Fruit fly (Drosophila melanogaster) whole organism, embryonic: ENCODE data around the gene Alp13.
A peak's percentile ranks its signal among the peaks of the same experiment; 100 is the strongest.

ENCODE experiments used
- Antp ChIP-seq: fragments of 200-800 bp; sonication (Bioruptor generic); optimal IDR thresholded peaks from 3 replicates; lab custom pipeline; 2016; ENCODE audit warnings: missing biosample characterization, missing genetic modification characterization
- Asciz ChIP-seq: fragments of 200-800 bp; sonication (Bioruptor generic); optimal IDR thresholded peaks from 2 replicates; lab custom pipeline; 2017; ENCODE audit warnings: missing biosample characterization, mild to moderate bottlenecking, missing genetic modification characterization, missing genetic modification reagents
- Awh ChIP-seq: fragments of 200-800 bp; sonication (Bioruptor generic); IDR thresholded peaks from 2 replicates; pipeline ENCODE4, ENCODE4 v1.3.6; 2022; ENCODE audit warnings: missing biosample characterization, missing genetic modification characterization
- B-H2 ChIP-seq: fragments of 200-800 bp; sonication (Bioruptor generic); optimal IDR thresholded peaks from 2 replicates; lab custom pipeline; 2018; ENCODE audit warnings: missing biosample characterization, mild to moderate bottlenecking, missing genetic modification characterization
- CG10147 ChIP-seq: fragments of 200-800 bp; sonication (Bioruptor generic); optimal IDR thresholded peaks from 2 replicates; lab custom pipeline; 2019; ENCODE audit warnings: missing biosample characterization, mild to moderate bottlenecking, missing genetic modification characterization, moderate library complexity
- CG10209 ChIP-seq: fragments of 200-800 bp; sonication (Bioruptor generic); optimal IDR thresholded peaks from 3 replicates; lab custom pipeline; 2017; ENCODE audit warnings: missing biosample characterization, mild to moderate bottlenecking, missing genetic modification characterization, missing genetic modification reagents
- CG10979 ChIP-seq: fragments of 200-800 bp; sonication (Bioruptor generic); optimal IDR thresholded peaks from 2 replicates; lab custom pipeline; 2018; ENCODE audit warnings: missing biosample characterization, mild to moderate bottlenecking, missing genetic modification characterization, moderate library complexity
- CG11093 ChIP-seq: fragments of 200-800 bp; sonication (Bioruptor generic); IDR thresholded peaks from 3 replicates; pipeline ENCODE4 v1.3.6; 2022; ENCODE audit warnings: missing biosample characterization, missing genetic modification characterization
- CG11695 ChIP-seq: fragments of 200-800 bp; sonication (Bioruptor generic); IDR thresholded peaks from 3 replicates; pipeline ENCODE4 v1.3.6; 2022; ENCODE audit warnings: missing biosample characterization, missing genetic modification characterization
- CG11723 ChIP-seq: fragments of 200-800 bp; sonication (Bioruptor generic); optimal IDR thresholded peaks from 2 replicates; lab custom pipeline; 2017; ENCODE audit warnings: missing biosample characterization, mild to moderate bottlenecking, missing genetic modification characterization
- CG12104 ChIP-seq: fragments of 200-800 bp; sonication (Bioruptor generic); optimal IDR thresholded peaks from 3 replicates; lab custom pipeline; 2016; ENCODE audit warnings: missing biosample characterization, missing genetic modification characterization
- CG12769 ChIP-seq: fragments of 200-800 bp; sonication (Bioruptor generic); optimal IDR thresholded peaks from 2 replicates; lab custom pipeline; 2019; ENCODE audit warnings: missing biosample characterization, mild to moderate bottlenecking, missing genetic modification characterization, moderate library complexity
- CG17612 ChIP-seq: fragments of 200-800 bp; sonication (Bioruptor generic); IDR thresholded peaks from 2 replicates; pipeline ENCODE4 v1.3.6; 2022; ENCODE audit warnings: missing biosample characterization, missing genetic modification characterization
- CG17912 ChIP-seq: fragments of 200-800 bp; sonication (Bioruptor generic); optimal IDR thresholded peaks from 2 replicates; lab custom pipeline; 2018; ENCODE audit warnings: missing biosample characterization, mild to moderate bottlenecking, missing genetic modification characterization
- CG33213 ChIP-seq: fragments of 200-800 bp; sonication (Bioruptor generic); optimal IDR thresholded peaks from 3 replicates; lab custom pipeline; 2016; ENCODE audit warnings: missing biosample characterization, missing genetic modification characterization
- CG3407 ChIP-seq: fragments of 200-800 bp; sonication (Bioruptor generic); optimal IDR thresholded peaks from 2 replicates; lab custom pipeline; 2018; ENCODE audit warnings: missing biosample characterization, mild to moderate bottlenecking, missing genetic modification characterization
- CG34224 ChIP-seq: fragments of 200-800 bp; sonication (Bioruptor generic); IDR thresholded peaks from 3 replicates; pipeline ENCODE4 v1.3.6; 2022; ENCODE audit warnings: missing biosample characterization, missing genetic modification characterization; ENCODE audit not compliant: partially characterized antibody
- CG4404 ChIP-seq: fragments of 200-800 bp; sonication (Bioruptor generic); IDR thresholded peaks from 2 replicates; pipeline ENCODE4 v1.3.6; 2022; ENCODE audit warnings: missing biosample characterization, missing genetic modification characterization
- CG6791 ChIP-seq: fragments of 200-800 bp; sonication (Bioruptor generic); IDR thresholded peaks from 3 replicates; pipeline ENCODE4 v1.3.6; 2022; ENCODE audit warnings: missing biosample characterization, missing genetic modification characterization; ENCODE audit not compliant: partially characterized antibody
- CG7271 ChIP-seq: fragments of 200-800 bp; sonication (Bioruptor generic); optimal IDR thresholded peaks from 2 replicates; lab custom pipeline; 2018; ENCODE audit warnings: missing biosample characterization, mild to moderate bottlenecking, missing genetic modification characterization, moderate library complexity
- CG7987 ChIP-seq: fragments of 200-800 bp; sonication (Bioruptor generic); optimal IDR thresholded peaks from 2 replicates; lab custom pipeline; 2018; ENCODE audit warnings: missing biosample characterization, mild to moderate bottlenecking, missing genetic modification characterization, moderate library complexity
- CG8944 ChIP-seq: fragments of 200-800 bp; sonication (Bioruptor generic); optimal IDR thresholded peaks from 3 replicates; lab custom pipeline; 2016; ENCODE audit warnings: missing biosample characterization, missing genetic modification characterization
- Doc3 ChIP-seq: fragments of 200-800 bp; sonication (Bioruptor generic); IDR thresholded peaks from 3 replicates; pipeline ENCODE4 v1.3.6; 2022; ENCODE audit warnings: missing biosample characterization, missing genetic modification characterization; ENCODE audit not compliant: partially characterized antibody
- Dref ChIP-seq: fragments of 200-800 bp; sonication (Bioruptor generic); IDR thresholded peaks from 2 replicates; pipeline ENCODE4 v1.3.6; 2022; ENCODE audit warnings: missing biosample characterization, missing genetic modification characterization
- Drgx ChIP-seq: fragments of 200-800 bp; sonication (Bioruptor generic); IDR thresholded peaks from 2 replicates; pipeline ENCODE4 v1.3.6; 2022; ENCODE audit warnings: missing biosample characterization, missing genetic modification characterization
- Elba2 ChIP-seq: fragments of 200-800 bp; sonication (Bioruptor generic); optimal IDR thresholded peaks from 3 replicates; lab custom pipeline; 2016; ENCODE audit warnings: missing biosample characterization, missing genetic modification characterization
- Fer1 ChIP-seq: fragments of 200-800 bp; sonication (Bioruptor generic); optimal IDR thresholded peaks from 2 replicates; lab custom pipeline; 2017; ENCODE audit warnings: missing biosample characterization, mild to moderate bottlenecking, missing genetic modification characterization
- Gug ChIP-seq: fragments of 200-800 bp; sonication (Bioruptor generic); IDR thresholded peaks from 4 replicates; pipeline ENCODE4 v1.3.6; 2022; ENCODE audit warnings: missing biosample characterization, missing genetic modification characterization
- H2.0 ChIP-seq: fragments of 200-800 bp; sonication (Bioruptor generic); IDR thresholded peaks from 2 replicates; pipeline ENCODE4 v1.3.6; 2022; ENCODE audit warnings: missing biosample characterization, missing genetic modification characterization
- HLHmδ ChIP-seq: fragments of 200-800 bp; sonication (Bioruptor generic); optimal IDR thresholded peaks from 2 replicates; lab custom pipeline; 2018; ENCODE audit warnings: missing biosample characterization, mild to moderate bottlenecking, missing genetic modification characterization, moderate library complexity
- Neu2 ChIP-seq: fragments of 200-800 bp; sonication (Bioruptor generic); optimal IDR thresholded peaks from 3 replicates; lab custom pipeline; 2016; ENCODE audit warnings: missing biosample characterization, missing genetic modification characterization, borderline replicate concordance
- Oli ChIP-seq: fragments of 200-800 bp; sonication (Bioruptor generic); optimal IDR thresholded peaks from 2 replicates; lab custom pipeline; 2018; ENCODE audit warnings: missing biosample characterization, mild to moderate bottlenecking, missing genetic modification characterization, moderate library complexity
- Pdp1 ChIP-seq, 2 experiments: fragments of 200-800 bp; sonication (Bioruptor generic); optimal IDR thresholded peaks; 3 replicates each; lab custom pipeline; 2016; ENCODE audit warnings: missing biosample characterization in 2 of 2, missing genetic modification characterization in 2 of 2, mild to moderate bottlenecking in 1 of 2, moderate library complexity in 1 of 2
- YL-1 ChIP-seq: fragments of 200-800 bp; sonication (Bioruptor generic); optimal IDR thresholded peaks from 3 replicates; lab custom pipeline; 2017; ENCODE audit warnings: missing biosample characterization, mild to moderate bottlenecking, missing genetic modification characterization
- amos ChIP-seq: fragments of 200-800 bp; sonication (Bioruptor generic); IDR thresholded peaks from 2 replicates; pipeline ENCODE4 v1.3.6; 2022; ENCODE audit warnings: missing biosample characterization, missing genetic modification characterization; ENCODE audit not compliant: partially characterized antibody
- ara ChIP-seq: fragments of 200-800 bp; sonication (Bioruptor generic); IDR thresholded peaks from 2 replicates; pipeline ENCODE4 v1.3.6; 2022; ENCODE audit warnings: missing biosample characterization, missing genetic modification characterization
- ash1 ChIP-seq: fragments of 200-800 bp; sonication (Bioruptor generic); optimal IDR thresholded peaks from 2 replicates; lab custom pipeline; 2018; ENCODE audit warnings: missing biosample characterization, mild to moderate bottlenecking, missing genetic modification characterization
- bigmax ChIP-seq: fragments of 200-800 bp; sonication (Bioruptor generic); optimal IDR thresholded peaks from 2 replicates; lab custom pipeline; 2018; ENCODE audit warnings: missing biosample characterization, mild to moderate bottlenecking, missing genetic modification characterization
- chinmo ChIP-seq: fragments of 200-800 bp; sonication (Bioruptor generic); IDR thresholded peaks from 4 replicates; pipeline ENCODE4 v1.3.6; 2022; ENCODE audit warnings: missing biosample characterization, missing genetic modification characterization; ENCODE audit not compliant: partially characterized antibody
- corto ChIP-seq: fragments of 200-800 bp; sonication (Bioruptor generic); optimal IDR thresholded peaks from 2 replicates; lab custom pipeline; 2016; ENCODE audit warnings: missing biosample characterization, mild to moderate bottlenecking, missing genetic modification characterization, moderate library complexity
- emc ChIP-seq: fragments of 200-800 bp; sonication (Bioruptor generic); optimal IDR thresholded peaks from 2 replicates; lab custom pipeline; 2016; ENCODE audit warnings: missing biosample characterization, missing genetic modification characterization
- eve ChIP-seq, 2 experiments: fragments of >200 bp; optimal IDR thresholded peaks; 2 replicates each; lab custom pipeline; 2017; ENCODE audit warnings: missing biosample characterization in 2 of 2, missing genetic modification characterization in 2 of 2
- h ChIP-seq: fragments of >200 bp; optimal IDR thresholded peaks from 2 replicates; lab custom pipeline; 2017
- pzg ChIP-seq: fragments of 200-800 bp; sonication (Bioruptor generic); optimal IDR thresholded peaks from 3 replicates; lab custom pipeline; 2018; ENCODE audit warnings: missing biosample characterization, mild to moderate bottlenecking, missing genetic modification characterization, moderate library complexity
- slbo ChIP-seq: fragments of 200-800 bp; sonication (Bioruptor generic); IDR thresholded peaks from 2 replicates; pipeline ENCODE4 v1.3.6; 2022; ENCODE audit warnings: missing biosample characterization, missing genetic modification characterization
- sug ChIP-seq: fragments of 200-800 bp; optimal IDR thresholded peaks from 2 replicates; lab custom pipeline; 2019; ENCODE audit warnings: missing biosample characterization, mild to moderate bottlenecking, missing genetic modification characterization, moderate library complexity
- ttk ChIP-seq: fragments of 200-800 bp; sonication (Bioruptor generic); IDR thresholded peaks from 2 replicates; pipeline ENCODE4 v2.1.2; 2022; ENCODE audit warnings: missing biosample characterization, missing genetic modification characterization
- unpg ChIP-seq: fragments of 200-800 bp; sonication (Bioruptor generic); optimal IDR thresholded peaks from 3 replicates; lab custom pipeline; 2018; ENCODE audit warnings: missing biosample characterization, mild to moderate bottlenecking, missing genetic modification characterization, moderate library complexity
- wdn ChIP-seq: fragments of 200-800 bp; sonication (Bioruptor generic); IDR thresholded peaks from 2 replicates; pipeline ENCODE4 v1.3.6; 2022; ENCODE audit warnings: missing biosample characterization, missing genetic modification characterization
- wek ChIP-seq: fragments of 200-800 bp; sonication (Bioruptor generic); optimal IDR thresholded peaks from 3 replicates; lab custom pipeline; 2018; ENCODE audit warnings: missing biosample characterization, mild to moderate bottlenecking, missing genetic modification characterization, moderate library complexity
- zfh2 ChIP-seq: fragments of 200-800 bp; sonication (Bioruptor generic); optimal IDR thresholded peaks from 2 replicates; lab custom pipeline; 2016; ENCODE audit warnings: missing biosample characterization, missing genetic modification characterization

Alp13 gene

DNA sequence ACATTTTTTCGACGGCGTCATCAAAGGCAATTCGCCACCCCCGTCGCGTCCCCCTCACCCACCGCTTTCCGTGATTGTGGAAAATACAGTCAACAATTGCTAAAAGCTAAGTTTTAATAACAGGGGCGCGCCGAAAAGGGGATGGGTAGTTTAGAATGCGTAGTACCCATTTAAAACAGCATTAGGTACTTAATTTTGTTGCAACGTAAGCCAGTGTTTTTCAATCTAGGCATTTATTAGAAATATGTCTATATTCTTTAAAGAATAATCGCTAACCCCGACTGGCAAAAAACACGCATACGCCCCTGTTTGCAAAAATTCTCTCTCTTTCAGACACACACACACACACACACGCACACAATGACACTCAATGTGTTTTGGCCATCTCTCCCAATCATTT is 9.7 kb upstream of the Alp13 start (continued):
- TF ChIP-seq Neu2 (GFP tag; lab: Kevin White, UChicago), result no peak
- no peak for TF ChIP-seq CG10979 (tag; lab: Kevin White, UChicago)
- peak; percentile 53 for TF ChIP-seq Fer1 (GFP tag; lab: Kevin White, UChicago)
- TF ChIP-seq Oli (tag; lab: Kevin White, UChicago), result no peak
- TF ChIP-seq Asciz, result no peak
- TF ChIP-seq CG12104 (GFP tag; lab: Kevin White, UChicago), result no peak
- peak; percentile 61; the same call in 1 of the 2 replicates for TF ChIP-seq H2.0
- peak; percentile 25 for TF ChIP-seq Antp (GFP tag; lab: Kevin White, UChicago)
- 0 out of 2 replicates have a peak, but pooled peaks have one; percentile 26 for TF ChIP-seq CG17612 (GFP tag; lab: Robert Waterston, UW)
- no peak for TF ChIP-seq CG3407 (GFP tag; lab: Kevin White, UChicago)
- no peak for TF ChIP-seq CG34224 (GFP tag; lab: Robert Waterston, UW)
- no peak for TF ChIP-seq eve (GFP tag; optimal IDR thresholded peaks at IDR 0.05; lab: Kevin White, UChicago)
- TF ChIP-seq Gug, result peak; percentile 46; the same call in 2 of the 4 replicates
- TF ChIP-seq CG8944 (GFP tag; lab: Kevin White, UChicago), result no peak
- no peak for TF ChIP-seq emc
- TF ChIP-seq Awh, result no peak
- no peak for TF ChIP-seq B-H2 (GFP tag; lab: Kevin White, UChicago)
- TF ChIP-seq amos (GFP tag; lab: Robert Waterston, UW), result no peak
- peak; percentile 59 for TF ChIP-seq corto
- no peak for TF ChIP-seq CG11093 (GFP tag; lab: Robert Waterston, UW)
- TF ChIP-seq HLHmδ, result no peak
- peak; percentile 70 for TF ChIP-seq wdn (GFP tag; lab: Robert Waterston, UW)
- TF ChIP-seq CG11695 (GFP tag; lab: Robert Waterston, UW), result no peak
- no peak for TF ChIP-seq Dref (GFP tag; lab: Robert Waterston, UW)
- no peak for TF ChIP-seq CG17912 (GFP tag; lab: Kevin White, UChicago)
- TF ChIP-seq Drgx (GFP tag; lab: Robert Waterston, UW), result no peak
- TF ChIP-seq ttk, result peak; percentile 52
- no peak for TF ChIP-seq ara (GFP tag; lab: Robert Waterston, UW)
- TF ChIP-seq h (lab: Kevin White, UChicago), result no peak
- TF ChIP-seq Doc3 (GFP tag; lab: Robert Waterston, UW), result no peak
- TF ChIP-seq Elba2 (GFP tag; lab: Kevin White, UChicago), result no peak
- TF ChIP-seq sug (tag; lab: Kevin White, UChicago), result no peak
- peak; percentile 82 for TF ChIP-seq CG12769
- TF ChIP-seq Pdp1 (GFP tag; optimal IDR thresholded peaks at IDR 0.05; lab: Kevin White, UChicago), result peak; percentile 8 to 27
- no peak for TF ChIP-seq bigmax (GFP tag; lab: Kevin White, UChicago)
- no peak for TF ChIP-seq wek
- peak; percentile 90 for TF ChIP-seq slbo (GFP tag; lab: Robert Waterston, UW)
- TF ChIP-seq CG33213, result no peak
- no peak for TF ChIP-seq CG7987 (GFP tag; lab: Kevin White, UChicago)
- no peak for TF ChIP-seq CG7271
- no peak for TF ChIP-seq CG6791
- TF ChIP-seq zfh2 (GFP tag; lab: Kevin White, UChicago), result peak; percentile 83
- peak; percentile 24 for TF ChIP-seq unpg (GFP tag; lab: Kevin White, UChicago)
- no peak for TF ChIP-seq ash1 (GFP tag; lab: Kevin White, UChicago)
- peak; percentile 14 for TF ChIP-seq CG10209 (GFP tag; lab: Kevin White, UChicago)
- TF ChIP-seq CG10147 (GFP tag; lab: Kevin White, UChicago), result peak; percentile 66
- no peak for TF ChIP-seq CG11723 (GFP tag; lab: Kevin White, UChicago)
- 0 out of 4 replicates have a peak, but pooled peaks have one; percentile 5 for TF ChIP-seq chinmo (GFP tag; lab: Robert Waterston, UW)
- no peak for TF ChIP-seq pzg (GFP tag; lab: Kevin White, UChicago)
- peak; percentile 62 for TF ChIP-seq CG4404 (GFP tag; lab: Robert Waterston, UW)
- no peak for TF ChIP-seq YL-1 (GFP tag; lab: Kevin White, UChicago)
